Worm (Caenorhabditis elegans) whole organism, L1 larva: ENCODE measurements around the gene srlf-36.

Experiments used
- ceh-8 ChIP-seq: fragments of 200-800 bp; sonication (Bioruptor generic); optimal IDR thresholded peaks from 2 replicates; lab custom pipeline; 2018; ENCODE audit warnings: mild to moderate bottlenecking, missing genetic modification characterization, moderate library complexity, missing compliant biosample characterization
- ceh-88 ChIP-seq: fragments of 200-800 bp; sonication (Bioruptor generic); IDR thresholded peaks from 2 replicates; pipeline ENCODE4 v1.3.6; 2022; ENCODE audit warnings: missing genetic modification characterization, missing compliant biosample characterization
- irx-1 ChIP-seq: sonication (generic microtip); optimal IDR thresholded peaks from 2 replicates; lab custom pipeline; 2016; ENCODE audit warnings: missing genetic modification characterization, missing compliant biosample characterization
- mep-1 ChIP-seq: fragments of 150-350 bp; optimal IDR thresholded peaks from 2 replicates; lab custom pipeline; 2014; ENCODE audit warnings: missing biosample characterization, missing genetic modification characterization
- nhr-90 ChIP-seq: sonication (generic microtip); optimal IDR thresholded peaks from 2 replicates; lab custom pipeline; 2016; ENCODE audit warnings: mild to moderate bottlenecking, missing genetic modification characterization, missing compliant biosample characterization; ENCODE audit not compliant: poor library complexity
- pax-3 ChIP-seq: fragments of 200-800 bp; sonication (Bioruptor generic); optimal IDR thresholded peaks from 2 replicates; lab custom pipeline; 2018; ENCODE audit warnings: mild to moderate bottlenecking, missing genetic modification characterization, moderate library complexity, missing compliant biosample characterization
- sptf-1 ChIP-seq: fragments of 150-350 bp; optimal IDR thresholded peaks from 2 replicates; lab custom pipeline; 2014; ENCODE audit warnings: missing biosample characterization, missing genetic modification characterization
- unc-62 ChIP-seq: fragments of 150-350 bp; optimal IDR thresholded peaks from 2 replicates; lab custom pipeline; 2014; ENCODE audit warnings: missing biosample characterization, missing genetic modification reagents, missing genetic modification characterization
- zag-1 ChIP-seq: fragments of 150-350 bp; optimal IDR thresholded peaks from 2 replicates; lab custom pipeline; 2014; ENCODE audit warnings: missing biosample characterization, missing genetic modification characterization

ce11 chrV:652940-653339, 43.4 kb upstream of the srlf-36 start, which contains the start of gene srj-5:
- TF ChIP-seq nhr-90 (tag; lab: Kevin White, UChicago): no peak
- TF ChIP-seq ceh-88 (GFP tag; lab: Robert Waterston, UW): no peak
- TF ChIP-seq mep-1 (tag; lab: Kevin White, UChicago): no peak
- no peak for TF ChIP-seq unc-62
- no peak for TF ChIP-seq irx-1 (tag; lab: Kevin White, UChicago)
- TF ChIP-seq zag-1 (tag; lab: Kevin White, UChicago): no peak
- no peak for TF ChIP-seq pax-3 (tag; lab: Kevin White, UChicago)
- TF ChIP-seq sptf-1 (tag; lab: Kevin White, UChicago): no peak
- TF ChIP-seq ceh-8 (GFP tag; lab: Kevin White, UChicago): no peak
